Worm (Caenorhabditis elegans): ENCODE measurements around the gene pas-6.

The pas-6 gene

ce11 chrV:5535774-5536173 lies 48.4 kb downstream of the pas-6 start, which contains the start of gene C24G6.8:
TSS of gene C24G6.8 (minus strand) at chrV:5535874.
- no peak for TF ChIP-seq unc-62 (GFP tag; optimal IDR thresholded peaks at IDR 0.05)

ce11 chrV:5533755-5534154 lies 50.4 kb downstream of the pas-6 start, which contains the start of gene grl-1:
TSS of gene grl-1 (minus strand) at chrV:5533855.
- TF ChIP-seq unc-62 (GFP tag; optimal IDR thresholded peaks at IDR 0.05), result no peak
